Worm (Caenorhabditis elegans): ENCODE results near the gene dmsr-5.

DNA sequence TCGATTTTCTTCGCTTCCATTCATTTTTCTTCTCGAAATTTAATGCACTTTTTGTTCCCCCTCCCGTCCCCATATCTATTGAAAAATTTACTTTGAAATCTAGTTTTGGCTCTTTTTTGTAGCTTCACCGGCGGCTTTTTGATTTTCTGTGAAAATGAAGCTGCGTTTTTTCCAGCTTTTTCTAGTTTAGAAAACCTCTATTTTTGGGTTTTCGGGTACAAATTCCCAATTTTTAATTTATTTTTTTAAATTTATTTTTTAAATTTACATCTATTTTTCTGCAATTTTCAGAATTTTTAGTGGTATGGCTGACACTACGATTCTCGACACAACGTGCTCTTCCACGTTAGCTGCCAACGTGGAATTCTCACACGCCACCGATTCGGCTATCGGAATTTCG, 47.9 kb downstream of the dmsr-5 start, which contains the start of gene strd-1:
- TF ChIP-seq mls-2 (tag; optimal IDR thresholded peaks at IDR 0.05): no peak
- no peak for TF ChIP-seq nhr-76 (tag; optimal IDR thresholded peaks at IDR 0.05)
- TF ChIP-seq ces-1 (GFP tag; optimal IDR thresholded peaks at IDR 0.05): no peak
- no peak for TF ChIP-seq tbx-8 (GFP tag; optimal IDR thresholded peaks at IDR 0.05)
- TF ChIP-seq lsy-2 (tag; optimal IDR thresholded peaks at IDR 0.05): no peak
- no peak for TF ChIP-seq nhr-28 (tag; optimal IDR thresholded peaks at IDR 0.05)
- TF ChIP-seq blmp-1 (tag; optimal IDR thresholded peaks at IDR 0.05): no peak
- TF ChIP-seq cnd-1 (tag; optimal IDR thresholded peaks at IDR 0.05): no peak
- no peak for TF ChIP-seq nhr-237 (tag; optimal IDR thresholded peaks at IDR 0.05)
- TF ChIP-seq nhr-2 (tag; optimal IDR thresholded peaks at IDR 0.05): no peak
- TF ChIP-seq nhr-12 (tag; optimal IDR thresholded peaks at IDR 0.05): no peak
- TF ChIP-seq sem-2 (GFP tag; optimal IDR thresholded peaks at IDR 0.05): no peak
- TF ChIP-seq elt-3 (tag; optimal IDR thresholded peaks at IDR 0.05): no peak
- TF ChIP-seq elt-1 (tag; optimal IDR thresholded peaks at IDR 0.05; ENCODE audit: borderline replicate concordance, insufficient read depth): no peak

All from whole organism, mixed stage, embryonic.